Fruit fly (Drosophila melanogaster) whole organism, embryonic: ENCODE data around the gene frj.

Experiments used
- ATbp ChIP-seq: fragments of 200-800 bp; sonication (Bioruptor generic); optimal IDR thresholded peaks from 2 replicates; lab custom pipeline; 2017; ENCODE audit warnings: missing biosample characterization, mild to moderate bottlenecking, missing genetic modification characterization, missing genetic modification reagents
- Abd-B ChIP-seq: fragments of 200-800 bp; sonication (Bioruptor generic); optimal IDR thresholded peaks from 2 replicates; lab custom pipeline; 2018; ENCODE audit warnings: missing biosample characterization, mild to moderate bottlenecking, missing genetic modification characterization, moderate library complexity
- B-H1 ChIP-seq: fragments of 200-800 bp; sonication (Bioruptor generic); IDR thresholded peaks from 3 replicates; pipeline ENCODE4 v1.3.6; 2022; ENCODE audit warnings: missing biosample characterization, missing genetic modification characterization
- BEAF-32 ChIP-seq: fragments of 200-800 bp; sonication (Bioruptor generic); optimal IDR thresholded peaks from 3 replicates; lab custom pipeline; 2017; ENCODE audit warnings: missing biosample characterization, missing genetic modification characterization, mild to moderate bottlenecking, moderate library complexity, missing genetic modification reagents
- Bgb ChIP-seq: fragments of 200-800 bp; sonication (Bioruptor generic); IDR thresholded peaks from 2 replicates; pipeline ENCODE4 v1.3.6; 2022; ENCODE audit warnings: missing biosample characterization, missing genetic modification characterization; ENCODE audit not compliant: partially characterized antibody
- C15 ChIP-seq: fragments of 200-800 bp; sonication (Bioruptor generic); IDR thresholded peaks from 3 replicates; pipeline ENCODE4 v1.3.6; 2022; ENCODE audit warnings: missing biosample characterization, missing genetic modification characterization
- CG1024 ChIP-seq: fragments of 200-800 bp; sonication (Bioruptor generic); IDR thresholded peaks from 2 replicates; pipeline ENCODE4 v1.3.6; 2022; ENCODE audit warnings: missing biosample characterization, missing genetic modification characterization
- CG10366 ChIP-seq: fragments of 200-800 bp; sonication (Bioruptor generic); IDR thresholded peaks from 2 replicates; pipeline ENCODE4 v1.3.6; 2022; ENCODE audit warnings: missing biosample characterization, missing genetic modification characterization
- CG10431 ChIP-seq: fragments of 200-800 bp; sonication (Bioruptor generic); optimal IDR thresholded peaks from 3 replicates; lab custom pipeline; 2018; ENCODE audit warnings: missing biosample characterization, mild to moderate bottlenecking, missing genetic modification characterization
- CG11085 ChIP-seq: fragments of 200-800 bp; sonication (Bioruptor generic); IDR thresholded peaks from 2 replicates; pipeline ENCODE4 v1.3.6; 2022; ENCODE audit warnings: missing biosample characterization, missing genetic modification characterization
- CG13775 ChIP-seq: fragments of 200-800 bp; sonication (Bioruptor generic); optimal IDR thresholded peaks from 3 replicates; lab custom pipeline; 2017; ENCODE audit warnings: missing biosample characterization, mild to moderate bottlenecking, missing genetic modification characterization
- CG1602 ChIP-seq: fragments of 200-800 bp; sonication (Bioruptor generic); optimal IDR thresholded peaks from 3 replicates; lab custom pipeline; 2016; ENCODE audit warnings: missing biosample characterization, missing genetic modification characterization
- CG17359 ChIP-seq: fragments of 200-800 bp; sonication (Bioruptor generic); optimal IDR thresholded peaks from 3 replicates; lab custom pipeline; 2018; ENCODE audit warnings: missing biosample characterization, mild to moderate bottlenecking, missing genetic modification characterization, moderate library complexity
- CG18764 ChIP-seq: fragments of 200-800 bp; sonication (Bioruptor generic); optimal IDR thresholded peaks from 3 replicates; lab custom pipeline; 2016; ENCODE audit warnings: missing biosample characterization, missing genetic modification characterization
- CG2116 ChIP-seq: fragments of 200-800 bp; sonication (Bioruptor generic); optimal IDR thresholded peaks from 3 replicates; lab custom pipeline; 2018; ENCODE audit warnings: missing biosample characterization, mild to moderate bottlenecking, missing genetic modification characterization
- CG43689 ChIP-seq: fragments of 200-800 bp; sonication (Bioruptor generic); IDR thresholded peaks from 2 replicates; pipeline ENCODE4 v1.3.6; 2022; ENCODE audit warnings: missing biosample characterization, missing genetic modification characterization
- CG7372 ChIP-seq: fragments of 200-800 bp; sonication (Bioruptor generic); IDR thresholded peaks from 2 replicates; pipeline ENCODE4 v1.3.6; 2022; ENCODE audit warnings: missing biosample characterization, missing genetic modification characterization
- CG8388 ChIP-seq: fragments of 200-800 bp; sonication (Bioruptor generic); optimal IDR thresholded peaks from 2 replicates; lab custom pipeline; 2019; ENCODE audit warnings: missing biosample characterization, mild to moderate bottlenecking, missing genetic modification characterization, moderate library complexity
- CG9932 ChIP-seq: fragments of 200-800 bp; sonication (Bioruptor generic); IDR thresholded peaks from 2 replicates; pipeline ENCODE4 v1.3.6; 2022; ENCODE audit warnings: missing biosample characterization, missing genetic modification characterization
- D ChIP-seq, 2 experiments: fragments of 200-800 bp in 1 of 2; fragments of >200 bp in 1 of 2; sonication (Bioruptor generic) in 1 of 2; optimal IDR thresholded peaks; 2 replicates in 1 of 2; 3 replicates in 1 of 2; lab custom pipeline; 2017; ENCODE audit warnings: mild to moderate bottlenecking in 1 of 2, missing biosample characterization in 1 of 2, missing genetic modification characterization in 1 of 2, missing genetic modification reagents in 1 of 2
- Dref ChIP-seq: fragments of 200-800 bp; sonication (Bioruptor generic); IDR thresholded peaks from 2 replicates; pipeline ENCODE4 v1.3.6; 2022; ENCODE audit warnings: missing biosample characterization, missing genetic modification characterization
- Gsc ChIP-seq: fragments of 200-800 bp; sonication (Bioruptor generic); IDR thresholded peaks from 2 replicates; pipeline ENCODE4 v1.3.6; 2022; ENCODE audit warnings: missing biosample characterization, missing genetic modification characterization
- HLHmδ ChIP-seq: fragments of 200-800 bp; sonication (Bioruptor generic); optimal IDR thresholded peaks from 2 replicates; lab custom pipeline; 2018; ENCODE audit warnings: missing biosample characterization, mild to moderate bottlenecking, missing genetic modification characterization, moderate library complexity
- Lim3 ChIP-seq: fragments of 200-800 bp; sonication (Bioruptor generic); IDR thresholded peaks from 2 replicates; pipeline ENCODE4 v1.3.6; 2022; ENCODE audit warnings: missing biosample characterization, missing genetic modification characterization
- MESR4 ChIP-seq: fragments of 200-800 bp; sonication (Bioruptor generic); optimal IDR thresholded peaks from 2 replicates; lab custom pipeline; 2018; ENCODE audit warnings: missing biosample characterization, mild to moderate bottlenecking, missing genetic modification characterization, moderate library complexity
- Mrtf ChIP-seq: fragments of 200-800 bp; sonication (Bioruptor generic); IDR thresholded peaks from 3 replicates; pipeline ENCODE4 v1.3.6; 2022; ENCODE audit warnings: missing biosample characterization, missing genetic modification characterization
- Vsx1 ChIP-seq: fragments of 200-800 bp; sonication (Bioruptor generic); optimal IDR thresholded peaks from 2 replicates; lab custom pipeline; 2017; ENCODE audit warnings: missing biosample characterization, mild to moderate bottlenecking, missing genetic modification characterization, missing genetic modification reagents
- btn ChIP-seq: fragments of 200-800 bp; sonication (Bioruptor generic); optimal IDR thresholded peaks from 2 replicates; lab custom pipeline; 2016; ENCODE audit warnings: missing biosample characterization, missing genetic modification characterization
- cas ChIP-seq: fragments of 200-800 bp; sonication (Bioruptor generic); IDR thresholded peaks from 2 replicates; pipeline ENCODE4 v1.3.6; 2022; ENCODE audit warnings: missing biosample characterization, missing genetic modification characterization
- cg ChIP-seq: fragments of 200-800 bp; sonication (Bioruptor generic); optimal IDR thresholded peaks from 3 replicates; lab custom pipeline; 2019; ENCODE audit warnings: missing biosample characterization, mild to moderate bottlenecking, missing genetic modification characterization, moderate library complexity
- chm ChIP-seq: fragments of 200-800 bp; sonication (Bioruptor generic); IDR thresholded peaks from 2 replicates; pipeline ENCODE4 v1.3.6; 2022; ENCODE audit warnings: missing biosample characterization, missing genetic modification characterization
- ci ChIP-seq: fragments of 200-800 bp; sonication (Bioruptor generic); IDR thresholded peaks from 3 replicates; pipeline ENCODE4 v1.3.6; 2022; ENCODE audit warnings: missing biosample characterization, missing genetic modification characterization
- corto ChIP-seq: fragments of 200-800 bp; sonication (Bioruptor generic); optimal IDR thresholded peaks from 2 replicates; lab custom pipeline; 2016; ENCODE audit warnings: missing biosample characterization, mild to moderate bottlenecking, missing genetic modification characterization, moderate library complexity
- danr ChIP-seq: fragments of 200-800 bp; sonication (Bioruptor generic); IDR thresholded peaks from 2 replicates; pipeline ENCODE4 v1.3.6; 2022; ENCODE audit warnings: missing biosample characterization, missing genetic modification characterization
- ems ChIP-seq: fragments of 200-800 bp; sonication (Bioruptor generic); optimal IDR thresholded peaks from 3 replicates; lab custom pipeline; 2016; ENCODE audit warnings: missing biosample characterization, missing genetic modification characterization
- en ChIP-seq: fragments of 200-800 bp; sonication (Bioruptor generic); optimal IDR thresholded peaks from 2 replicates; lab custom pipeline; 2016; ENCODE audit warnings: missing biosample characterization, missing genetic modification characterization
- fd96Cb ChIP-seq: fragments of 200-800 bp; sonication (Bioruptor generic); optimal IDR thresholded peaks from 2 replicates; lab custom pipeline; 2018; ENCODE audit warnings: missing biosample characterization, mild to moderate bottlenecking, missing genetic modification characterization, moderate library complexity
- jumu ChIP-seq: fragments of 200-800 bp; sonication (Bioruptor generic); optimal IDR thresholded peaks from 3 replicates; lab custom pipeline; 2016; ENCODE audit warnings: missing biosample characterization, missing genetic modification characterization
- lbe ChIP-seq: fragments of 200-800 bp; sonication (Bioruptor generic); optimal IDR thresholded peaks from 2 replicates; lab custom pipeline; 2016; ENCODE audit warnings: missing biosample characterization, mild to moderate bottlenecking, missing genetic modification characterization
- lov ChIP-seq, 2 experiments: fragments of 200-800 bp in 1 of 2; fragments of >200 bp in 1 of 2; sonication (Bioruptor generic) in 1 of 2; IDR thresholded peaks in 1 of 2; optimal IDR thresholded peaks in 1 of 2; 2 replicates in 1 of 2; 3 replicates in 1 of 2; pipeline versions ENCODE4 v1.3.6 to Lab custom; 2017 to 2022; ENCODE audit warnings: missing biosample characterization in 1 of 2, missing genetic modification characterization in 1 of 2
- mirr ChIP-seq: fragments of 200-800 bp; sonication (Bioruptor generic); optimal IDR thresholded peaks from 3 replicates; lab custom pipeline; 2018; ENCODE audit warnings: missing biosample characterization, mild to moderate bottlenecking, missing genetic modification characterization
- pum ChIP-seq: fragments of 200-800 bp; sonication (Bioruptor generic); optimal IDR thresholded peaks from 2 replicates; lab custom pipeline; 2016; ENCODE audit warnings: missing biosample characterization, missing genetic modification characterization
- sisA ChIP-seq: fragments of 200-800 bp; sonication (Bioruptor generic); IDR thresholded peaks from 2 replicates; pipeline ENCODE4 v1.3.6; 2022; ENCODE audit warnings: missing biosample characterization, missing genetic modification characterization
- slou ChIP-seq: fragments of 200-800 bp; sonication (Bioruptor generic); optimal IDR thresholded peaks from 3 replicates; lab custom pipeline; 2016; ENCODE audit warnings: missing biosample characterization, missing genetic modification characterization
- sug ChIP-seq: fragments of 200-800 bp; optimal IDR thresholded peaks from 2 replicates; lab custom pipeline; 2019; ENCODE audit warnings: missing biosample characterization, mild to moderate bottlenecking, missing genetic modification characterization, moderate library complexity
- vnd ChIP-seq: fragments of 200-800 bp; sonication (Bioruptor generic); IDR thresholded peaks from 3 replicates; pipeline ENCODE4 v1.3.6; 2022; ENCODE audit warnings: missing biosample characterization, missing genetic modification characterization; ENCODE audit not compliant: partially characterized antibody
- wor ChIP-seq: fragments of 200-800 bp; sonication (Bioruptor generic); IDR thresholded peaks from 2 replicates; pipeline ENCODE4 v1.3.6; 2022; ENCODE audit warnings: missing biosample characterization, missing genetic modification characterization
- zen2 ChIP-seq: fragments of 200-800 bp; sonication (Bioruptor generic); IDR thresholded peaks from 3 replicates; pipeline ENCODE4 v1.3.6; 2022; ENCODE audit warnings: missing biosample characterization, missing genetic modification characterization; ENCODE audit not compliant: partially characterized antibody

The frj gene

dm6 chr2L:6480212-6480994 is 24.6 kb downstream of the frj start, which contains the start of the genes Sec61alpha and Daxx (continued):
- TF ChIP-seq CG9932: peak; percentile 96
- TF ChIP-seq fd96Cb (tag; lab: Kevin White, UChicago): peak; percentile 77
- TF ChIP-seq chm (GFP tag; lab: Robert Waterston, UW): peak; percentile 66
- peak; percentile 66; the same call in 1 of the 2 replicates for TF ChIP-seq danr (GFP tag; lab: Robert Waterston, UW)
- no peak for TF ChIP-seq lov (optimal IDR thresholded peaks at IDR 0.05; lab: Kevin White, UChicago)
- 0 out of 3 replicates have a peak, but pooled peaks have one; percentile 61 for TF ChIP-seq lov (GFP tag; IDR thresholded peaks at IDR 0.05; lab: Robert Waterston, UW)
- peak; percentile 89 for TF ChIP-seq sisA
- TF ChIP-seq BEAF-32 (GFP tag; lab: Kevin White, UChicago): peak; percentile 100
- TF ChIP-seq cas (GFP tag; lab: Robert Waterston, UW): peak; percentile 88
- peak; percentile 100 for TF ChIP-seq vnd (GFP tag; lab: Robert Waterston, UW)
- peak; percentile 56; the same call in 1 of the 3 replicates for TF ChIP-seq C15 (GFP tag; lab: Robert Waterston, UW)
- peak; percentile 78 for TF ChIP-seq CG2116 (GFP tag; lab: Kevin White, UChicago)
- peak; percentile 85 for TF ChIP-seq CG1602 (GFP tag; lab: Kevin White, UChicago)
- TF ChIP-seq Gsc: no peak
- TF ChIP-seq btn (GFP tag; lab: Kevin White, UChicago): peak; percentile 20
- peak; percentile 66 for TF ChIP-seq en (GFP tag; lab: Kevin White, UChicago)
- TF ChIP-seq MESR4: peak; percentile 75
- TF ChIP-seq ems (GFP tag; lab: Kevin White, UChicago): peak; percentile 85
- peak; percentile 59 for TF ChIP-seq wor
- peak; percentile 86 for TF ChIP-seq CG7372 (GFP tag; lab: Robert Waterston, UW)
- peak; percentile 53; the same call in 2 of the 3 replicates for TF ChIP-seq Mrtf (GFP tag; lab: Robert Waterston, UW)
- TF ChIP-seq cg (GFP tag; lab: Kevin White, UChicago): no peak
- TF ChIP-seq lbe: peak; percentile 76
- peak; percentile 36 for TF ChIP-seq mirr (GFP tag; lab: Kevin White, UChicago)
- peak; percentile 49 for TF ChIP-seq ATbp
- TF ChIP-seq CG10431 (GFP tag; lab: Kevin White, UChicago): peak; percentile 42
- TF ChIP-seq corto (GFP tag; lab: Kevin White, UChicago): peak; percentile 79
- peak; percentile 91 for TF ChIP-seq jumu (GFP tag; lab: Kevin White, UChicago)
- peak; percentile 82 for TF ChIP-seq CG10366 (GFP tag; lab: Robert Waterston, UW)
- TF ChIP-seq pum (GFP tag; lab: Kevin White, UChicago): peak; percentile 88
- peak; percentile 100 for TF ChIP-seq Bgb (GFP tag; lab: Robert Waterston, UW)
- TF ChIP-seq CG18764: peak; percentile 70
- peak; percentile 99 for TF ChIP-seq zen2
- peak; percentile 79 for TF ChIP-seq CG13775 (GFP tag; lab: Kevin White, UChicago)
- TF ChIP-seq Abd-B (GFP tag; lab: Kevin White, UChicago): peak; percentile 89
- peak; percentile 79 for TF ChIP-seq ci
- TF ChIP-seq slou (GFP tag; lab: Kevin White, UChicago): peak; percentile 89
- peak; percentile 67 for TF ChIP-seq Dref
- peak; percentile 68 for TF ChIP-seq CG1024 (GFP tag; lab: Robert Waterston, UW)
- no peak for TF ChIP-seq D (optimal IDR thresholded peaks at IDR 0.05; lab: Kevin White, UChicago)
- TF ChIP-seq D (GFP tag; optimal IDR thresholded peaks at IDR 0.05; lab: Kevin White, UChicago): peak; percentile 71
- peak; percentile 75 for TF ChIP-seq B-H1 (GFP tag; lab: Robert Waterston, UW)
- TF ChIP-seq Lim3: no peak
- peak; percentile 64 for TF ChIP-seq CG8388 (GFP tag; lab: Kevin White, UChicago)
- TF ChIP-seq HLHmδ (GFP tag; lab: Kevin White, UChicago): peak; percentile 79
- TF ChIP-seq CG11085 (GFP tag; lab: Robert Waterston, UW): peak; percentile 80
- peak; percentile 38; the same call in 1 of the 2 replicates for TF ChIP-seq CG43689 (GFP tag; lab: Robert Waterston, UW)
- no peak for TF ChIP-seq Vsx1 (GFP tag; lab: Kevin White, UChicago)
- peak; percentile 75 for TF ChIP-seq CG17359 (tag; lab: Kevin White, UChicago)
- peak; percentile 87 for TF ChIP-seq sug (tag; lab: Kevin White, UChicago)
